Fruit fly (Drosophila melanogaster): ENCODE data around the gene ppk15.

The ppk15 gene

DNA sequence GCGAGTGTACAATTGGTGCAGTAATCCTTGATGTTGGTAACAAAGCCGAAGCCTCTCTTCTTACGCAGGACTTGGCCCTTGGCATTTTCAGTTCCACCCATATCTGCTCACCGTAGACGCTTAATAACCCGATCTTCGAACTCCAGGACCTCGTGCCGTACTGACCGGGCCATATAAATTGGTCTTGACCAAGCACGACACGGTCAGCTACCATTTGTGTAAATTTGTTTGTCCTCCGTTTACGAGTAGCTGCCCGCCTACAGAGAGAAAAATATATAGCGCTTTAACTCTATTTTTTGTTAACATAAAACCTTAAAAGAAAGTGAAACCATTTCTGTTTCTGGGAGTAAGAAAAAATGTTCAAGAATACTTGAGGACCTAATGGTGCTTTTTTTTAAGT lies at the start of gene ppk15:
Gene ppk15 (minus strand): TSS at position 101 of the 400 bp plus-strand sequence.
- TF ChIP-seq OdsH (GFP tag; optimal IDR thresholded peaks at IDR 0.05) (no peak), Smox (GFP tag; optimal IDR thresholded peaks at IDR 0.05) (no peak), CG4318 (GFP tag; optimal IDR thresholded peaks at IDR 0.05) (no peak), dac (GFP tag; optimal IDR thresholded peaks at IDR 0.05) (no peak), cyc (GFP tag; optimal IDR thresholded peaks at IDR 0.05) (no peak), dsx (GFP tag; optimal IDR thresholded peaks at IDR 0.05; ENCODE audit: poor library complexity, severe bottlenecking) (no peak), CG6854 (GFP tag; optimal IDR thresholded peaks at IDR 0.05) (no peak), CG3032 (tag; optimal IDR thresholded peaks at IDR 0.05) (no peak), Eip93F (GFP tag; optimal IDR thresholded peaks at IDR 0.05) (no peak), Hr39 (GFP tag; optimal IDR thresholded peaks at IDR 0.05) (no peak), Met (GFP tag; optimal IDR thresholded peaks at IDR 0.05) (no peak), acj6 (GFP tag; optimal IDR thresholded peaks at IDR 0.05) (no peak), svp (GFP tag) (no peak), CG31627 (GFP tag; optimal IDR thresholded peaks at IDR 0.05) (no peak), Ets96B (tag; optimal IDR thresholded peaks at IDR 0.05) (no peak), CG8632 (GFP tag; optimal IDR thresholded peaks at IDR 0.05) (no peak), fd59A (GFP tag; optimal IDR thresholded peaks at IDR 0.05) (no peak), CG6792 (GFP tag; optimal IDR thresholded peaks at IDR 0.05) (no peak)

dm6 chr3R:26452345-26452744 lies 48.9 kb upstream of the ppk15 start, which contains the start of gene CG5447:
Gene CG5447, plus strand, starts transcription at chr3R:26452534.
- no peak for TF ChIP-seq Sox15 (GFP tag; optimal IDR thresholded peaks at IDR 0.05)

dm6 chr3R:26450371-26450770 lies 46.9 kb upstream of the ppk15 start, which contains the start of gene Hex-t2:
Gene Hex-t2, plus strand, starts transcription at chr3R:26450671.
- TF ChIP-seq Sox102F (GFP tag; optimal IDR thresholded peaks at IDR 0.05) (no peak), Met (GFP tag; optimal IDR thresholded peaks at IDR 0.05) (no peak)

dm6 chr3R:26448779-26449178 lies 45.3 kb upstream of the ppk15 start, which contains the start of gene Hex-t1:
Gene Hex-t1, plus strand, starts transcription at chr3R:26449079.
- TF ChIP-seq cyc (GFP tag; optimal IDR thresholded peaks at IDR 0.05) (no peak), Eip75B (GFP tag; optimal IDR thresholded peaks at IDR 0.05) (no peak), Sox15 (GFP tag; optimal IDR thresholded peaks at IDR 0.05) (no peak), svp (GFP tag) (no peak), CG11294 (GFP tag; IDR thresholded peaks at IDR 0.05) (no peak), fd85E (GFP tag; optimal IDR thresholded peaks at IDR 0.05) (no peak), CG10631 (GFP tag; optimal IDR thresholded peaks at IDR 0.05) (no peak), achi (GFP tag; optimal IDR thresholded peaks at IDR 0.05) (no peak), CG15336 (GFP tag; IDR thresholded peaks at IDR 0.05) (no peak), CG8632 (GFP tag; optimal IDR thresholded peaks at IDR 0.05) (no peak), lz (GFP tag; optimal IDR thresholded peaks at IDR 0.05) (no peak), CG3919 (GFP tag; optimal IDR thresholded peaks at IDR 0.05) (no peak), CG6792 (GFP tag; optimal IDR thresholded peaks at IDR 0.05) (no peak)

dm6 chr3R:26443875-26444511 lies 40.5 kb upstream of the ppk15 start:
- TF ChIP-seq ss (GFP tag; optimal IDR thresholded peaks at IDR 0.05) (no peak), OdsH (GFP tag; optimal IDR thresholded peaks at IDR 0.05) (peak; percentile 18), CG10631 (GFP tag; optimal IDR thresholded peaks at IDR 0.05) (peak; percentile 43), CG6792 (GFP tag; optimal IDR thresholded peaks at IDR 0.05) (no peak), Hr4 (GFP tag; optimal IDR thresholded peaks at IDR 0.05) (peak; percentile 40), CG3919 (GFP tag; optimal IDR thresholded peaks at IDR 0.05) (no peak), CG11294 (GFP tag; IDR thresholded peaks at IDR 0.05) (peak; percentile 12; the same call in 1 of the 2 replicates), fd85E (GFP tag; optimal IDR thresholded peaks at IDR 0.05) (no peak), CG15336 (GFP tag; IDR thresholded peaks at IDR 0.05) (peak; percentile 63; the same call in 1 of the 2 replicates), Eip75B (GFP tag; optimal IDR thresholded peaks at IDR 0.05) (peak; percentile 41), Lpt (GFP tag; optimal IDR thresholded peaks at IDR 0.05) (peak; percentile 33), CG6163 (GFP tag; IDR thresholded peaks at IDR 0.05) (peak; percentile 63; the same call in 1 of the 3 replicates), vri (GFP tag; optimal IDR thresholded peaks at IDR 0.05) (no peak), Eip78C (GFP tag) (peak; percentile 86), Gug (GFP tag; IDR thresholded peaks at IDR 0.05) (peak; percentile 53), CG4318 (GFP tag; optimal IDR thresholded peaks at IDR 0.05) (peak; percentile 32), pdm3 (GFP tag; optimal IDR thresholded peaks at IDR 0.05) (no peak), CG6854 (GFP tag; optimal IDR thresholded peaks at IDR 0.05) (no peak), CG8119 (GFP tag; IDR thresholded peaks at IDR 0.05) (peak; percentile 56; the same call in 1 of the 3 replicates), esn (GFP tag; optimal IDR thresholded peaks at IDR 0.05) (no peak), achi (GFP tag; optimal IDR thresholded peaks at IDR 0.05) (peak; percentile 65), CG6276 (GFP tag; optimal IDR thresholded peaks at IDR 0.05) (peak; percentile 66), fkh (GFP tag; optimal IDR thresholded peaks at IDR 0.05) (no peak), CG32006 (GFP tag; optimal IDR thresholded peaks at IDR 0.05) (peak; percentile 70), dsx (GFP tag; optimal IDR thresholded peaks at IDR 0.05; ENCODE audit: poor library complexity, severe bottlenecking) (peak; percentile 22), cyc (GFP tag; optimal IDR thresholded peaks at IDR 0.05) (no peak)
